Fruit fly (Drosophila melanogaster) whole organism, prepupa: ENCODE results near the gene Acbp1.
A peak's percentile ranks its signal among the peaks of the same experiment; 100 is the strongest.

Experiments used
- CG10631 ChIP-seq: fragments of 200-800 bp; sonication (Bioruptor generic); optimal IDR thresholded peaks from 2 replicates; lab custom pipeline; 2016; ENCODE audit warnings: missing biosample characterization, missing genetic modification characterization
- CG10669 ChIP-seq: fragments of 200-800 bp; sonication (Bioruptor generic); optimal IDR thresholded peaks from 3 replicates; lab custom pipeline; 2018; ENCODE audit warnings: missing biosample characterization, mild to moderate bottlenecking, missing genetic modification characterization, moderate library complexity
- CG11294 ChIP-seq: fragments of 200-800 bp; sonication (Bioruptor generic); IDR thresholded peaks from 2 replicates; pipeline ENCODE4 v1.3.6; 2022; ENCODE audit warnings: missing biosample characterization, missing genetic modification characterization
- CG11762 ChIP-seq: fragments of 200-800 bp; sonication (Bioruptor generic); optimal IDR thresholded peaks from 3 replicates; lab custom pipeline; 2016; ENCODE audit warnings: missing biosample characterization, missing genetic modification characterization; ENCODE audit not compliant: insufficient read depth
- CG15336 ChIP-seq: fragments of 200-800 bp; sonication (Bioruptor generic); IDR thresholded peaks from 2 replicates; pipeline ENCODE4 v1.3.6; 2022; ENCODE audit warnings: missing biosample characterization, missing genetic modification characterization
- CG1621 ChIP-seq: fragments of 200-800 bp; sonication (Bioruptor generic); optimal IDR thresholded peaks from 3 replicates; lab custom pipeline; 2018; ENCODE audit warnings: missing biosample characterization, mild to moderate bottlenecking, missing genetic modification characterization
- CG31627 ChIP-seq: fragments of 200-800 bp; sonication (Bioruptor generic); optimal IDR thresholded peaks from 3 replicates; lab custom pipeline; 2016; ENCODE audit warnings: missing biosample characterization, missing genetic modification characterization
- CG32006 ChIP-seq: fragments of 200-800 bp; sonication (Bioruptor generic); optimal IDR thresholded peaks from 3 replicates; lab custom pipeline; 2017; ENCODE audit warnings: missing biosample characterization, mild to moderate bottlenecking, missing genetic modification characterization
- CG4318 ChIP-seq: fragments of 200-800 bp; sonication (Bioruptor generic); optimal IDR thresholded peaks from 3 replicates; lab custom pipeline; 2017; ENCODE audit warnings: missing biosample characterization, mild to moderate bottlenecking, missing genetic modification characterization
- CG6163 ChIP-seq: fragments of 200-800 bp; sonication (Bioruptor generic); IDR thresholded peaks from 3 replicates; pipeline ENCODE4 v1.3.6; 2022; ENCODE audit warnings: missing biosample characterization, missing genetic modification characterization
- CG6276 ChIP-seq: fragments of 200-800 bp; sonication (Bioruptor generic); optimal IDR thresholded peaks from 2 replicates; lab custom pipeline; 2017; ENCODE audit warnings: missing biosample characterization, mild to moderate bottlenecking, missing genetic modification characterization
- CG6792 ChIP-seq: fragments of 200-800 bp; sonication (Bioruptor generic); optimal IDR thresholded peaks from 3 replicates; lab custom pipeline; 2016; ENCODE audit warnings: missing biosample characterization, missing genetic modification characterization
- CG6808 ChIP-seq: fragments of 200-800 bp; sonication (Bioruptor generic); optimal IDR thresholded peaks from 3 replicates; lab custom pipeline; 2017; ENCODE audit warnings: missing biosample characterization, missing genetic modification characterization, mild to moderate bottlenecking, moderate library complexity, missing genetic modification reagents
- CG6854 ChIP-seq: fragments of 200-800 bp; sonication (Bioruptor generic); optimal IDR thresholded peaks from 2 replicates; lab custom pipeline; 2017; ENCODE audit warnings: missing biosample characterization, mild to moderate bottlenecking, missing genetic modification characterization
- CG7368 ChIP-seq: fragments of 200-800 bp; sonication (Bioruptor generic); optimal IDR thresholded peaks from 3 replicates; lab custom pipeline; 2016; ENCODE audit warnings: missing biosample characterization, missing genetic modification characterization
- CG8319 ChIP-seq: fragments of 200-800 bp; sonication (Bioruptor generic); optimal IDR thresholded peaks from 3 replicates; lab custom pipeline; 2016; ENCODE audit warnings: missing biosample characterization, missing genetic modification characterization
- CG8632 ChIP-seq: fragments of 200-800 bp; sonication (Bioruptor generic); optimal IDR thresholded peaks from 3 replicates; lab custom pipeline; 2016; ENCODE audit warnings: missing biosample characterization, missing genetic modification characterization
- CG9139 ChIP-seq: fragments of 200-800 bp; sonication (Bioruptor generic); optimal IDR thresholded peaks from 3 replicates; lab custom pipeline; 2017; ENCODE audit warnings: missing biosample characterization, mild to moderate bottlenecking, missing genetic modification characterization
- Eip75B ChIP-seq: fragments of 200-800 bp; sonication (Bioruptor generic); optimal IDR thresholded peaks from 3 replicates; lab custom pipeline; 2016; ENCODE audit warnings: missing biosample characterization, missing genetic modification characterization
- Eip93F ChIP-seq: fragments of 200-800 bp; sonication (Bioruptor generic); optimal IDR thresholded peaks from 2 replicates; lab custom pipeline; 2016; ENCODE audit warnings: missing biosample characterization, mild to moderate bottlenecking, missing genetic modification characterization
- Ets21C ChIP-seq: fragments of 200-800 bp; sonication (Bioruptor generic); optimal IDR thresholded peaks from 3 replicates; lab custom pipeline; 2016; ENCODE audit warnings: missing biosample characterization, missing genetic modification characterization
- Ets96B ChIP-seq: fragments of 200-800 bp; optimal IDR thresholded peaks from 2 replicates; lab custom pipeline; 2019; ENCODE audit warnings: missing biosample characterization, mild to moderate bottlenecking, missing genetic modification characterization, moderate library complexity
- Hr38 ChIP-seq: sonication (Bioruptor generic); optimal IDR thresholded peaks from 2 replicates; lab custom pipeline; 2016; ENCODE audit warnings: missing biosample characterization, missing genetic modification characterization
- Hr39 ChIP-seq: fragments of 200-800 bp; sonication (Bioruptor generic); optimal IDR thresholded peaks from 2 replicates; lab custom pipeline; 2016; ENCODE audit warnings: missing biosample characterization, missing genetic modification characterization
- Hr4 ChIP-seq: fragments of 200-800 bp; sonication (Bioruptor generic); optimal IDR thresholded peaks from 3 replicates; lab custom pipeline; 2016; ENCODE audit warnings: missing biosample characterization, missing genetic modification characterization
- Lpt ChIP-seq: fragments of 200-800 bp; sonication (Bioruptor generic); optimal IDR thresholded peaks from 3 replicates; lab custom pipeline; 2016; ENCODE audit warnings: missing biosample characterization, missing genetic modification characterization
- OdsH ChIP-seq: fragments of 200-800 bp; sonication (Bioruptor generic); optimal IDR thresholded peaks from 3 replicates; lab custom pipeline; 2016; ENCODE audit warnings: missing biosample characterization, missing genetic modification characterization
- Smox ChIP-seq: fragments of 200-800 bp; sonication (Bioruptor generic); optimal IDR thresholded peaks from 3 replicates; lab custom pipeline; 2016; ENCODE audit warnings: missing biosample characterization, missing genetic modification characterization
- Sox102F ChIP-seq: fragments of 200-800 bp; sonication (Bioruptor generic); optimal IDR thresholded peaks from 2 replicates; lab custom pipeline; 2016; ENCODE audit warnings: missing biosample characterization, mild to moderate bottlenecking, missing genetic modification characterization
- Sox14 ChIP-seq: fragments of 200-800 bp; sonication (Bioruptor generic); optimal IDR thresholded peaks from 3 replicates; lab custom pipeline; 2016; ENCODE audit warnings: missing biosample characterization, missing genetic modification characterization
- Sox15 ChIP-seq: fragments of 200-800 bp; sonication (Bioruptor generic); optimal IDR thresholded peaks from 3 replicates; lab custom pipeline; 2016; ENCODE audit warnings: missing biosample characterization, missing genetic modification characterization
- achi ChIP-seq: fragments of 200-800 bp; sonication (Bioruptor generic); optimal IDR thresholded peaks from 3 replicates; lab custom pipeline; 2016; ENCODE audit warnings: missing biosample characterization, missing genetic modification characterization
- acj6 ChIP-seq: fragments of 200-800 bp; sonication (Bioruptor generic); optimal IDR thresholded peaks from 3 replicates; lab custom pipeline; 2016; ENCODE audit warnings: missing biosample characterization, missing genetic modification characterization
- cyc ChIP-seq: fragments of 200-800 bp; sonication (Bioruptor generic); optimal IDR thresholded peaks from 3 replicates; lab custom pipeline; 2016; ENCODE audit warnings: missing biosample characterization, missing genetic modification characterization
- dac ChIP-seq: fragments of 200-800 bp; sonication (Bioruptor generic); optimal IDR thresholded peaks from 2 replicates; lab custom pipeline; 2017; ENCODE audit warnings: missing biosample characterization, mild to moderate bottlenecking, missing genetic modification characterization
- dsx ChIP-seq: fragments of 200-800 bp; optimal IDR thresholded peaks from 3 replicates; lab custom pipeline; 2019; ENCODE audit warnings: missing biosample characterization, mild to moderate bottlenecking, missing genetic modification characterization, moderate library complexity; ENCODE audit not compliant: poor library complexity, severe bottlenecking
- eg ChIP-seq: fragments of 200-800 bp; sonication (Bioruptor generic); IDR thresholded peaks from 3 replicates; pipeline ENCODE4 v1.3.6; 2022; ENCODE audit warnings: missing biosample characterization, missing genetic modification characterization
- esn ChIP-seq: fragments of 200-800 bp; sonication (Bioruptor generic); optimal IDR thresholded peaks from 2 replicates; lab custom pipeline; 2016; ENCODE audit warnings: missing biosample characterization, mild to moderate bottlenecking, missing genetic modification characterization, moderate library complexity
- fd59A ChIP-seq: fragments of 200-800 bp; sonication (Bioruptor generic); optimal IDR thresholded peaks from 2 replicates; lab custom pipeline; 2017; ENCODE audit warnings: missing biosample characterization, mild to moderate bottlenecking, missing genetic modification characterization, missing genetic modification reagents
- fd85E ChIP-seq: fragments of 200-800 bp; sonication (Bioruptor generic); optimal IDR thresholded peaks from 3 replicates; lab custom pipeline; 2016; ENCODE audit warnings: missing biosample characterization, missing genetic modification characterization
- fkh ChIP-seq: fragments of 200-800 bp; sonication (Bioruptor generic); optimal IDR thresholded peaks from 3 replicates; lab custom pipeline; 2017; ENCODE audit warnings: missing biosample characterization, mild to moderate bottlenecking, missing genetic modification characterization, moderate library complexity
- net ChIP-seq: fragments of 200-800 bp; sonication (Bioruptor generic); optimal IDR thresholded peaks from 3 replicates; lab custom pipeline; 2016; ENCODE audit warnings: missing biosample characterization, missing genetic modification characterization
- pdm3 ChIP-seq: fragments of 200-800 bp; sonication (Bioruptor generic); optimal IDR thresholded peaks from 3 replicates; lab custom pipeline; 2016; ENCODE audit warnings: missing biosample characterization, missing genetic modification characterization
- salr ChIP-seq, 2 experiments: fragments of 200-800 bp; sonication (Bioruptor generic); optimal IDR thresholded peaks; 3 replicates each; lab custom pipeline; 2016 to 2018; ENCODE audit warnings: missing biosample characterization in 2 of 2, missing genetic modification characterization in 2 of 2, mild to moderate bottlenecking in 1 of 2
- svp ChIP-seq: fragments of 200-800 bp; sonication (Bioruptor generic); peaks from one replicate; lab custom pipeline; 2016; ENCODE audit warnings: missing biosample characterization, missing genetic modification characterization
- topi ChIP-seq: fragments of 200-800 bp; sonication (Bioruptor generic); optimal IDR thresholded peaks from 3 replicates; lab custom pipeline; 2016; ENCODE audit warnings: missing biosample characterization, missing genetic modification characterization
- vri ChIP-seq: fragments of 200-800 bp; sonication (Bioruptor generic); optimal IDR thresholded peaks from 3 replicates; lab custom pipeline; 2016; ENCODE audit warnings: missing biosample characterization, mild to moderate bottlenecking, missing genetic modification characterization

Acbp1 gene

dm6 chr2L:8162307-8163024 is at the start of gene Acbp1 (continued):
- TF ChIP-seq Eip93F (GFP tag; lab: Kevin White, UChicago) (peak; percentile 96), CG9139 (GFP tag; lab: Kevin White, UChicago) (peak; percentile 95), CG32006 (GFP tag; lab: Kevin White, UChicago) (peak; percentile 97), net (GFP tag; lab: Kevin White, UChicago) (peak; percentile 98), Lpt (GFP tag; lab: Kevin White, UChicago) (peak; percentile 95), cyc (GFP tag; lab: Kevin White, UChicago) (peak; percentile 93), esn (GFP tag; lab: Kevin White, UChicago) (peak; percentile 97), CG11294 (peak; percentile 90), Ets21C (GFP tag; lab: Kevin White, UChicago) (peak; percentile 93)
- TF ChIP-seq, all 60 proteins: peak for 60

dm6 chr2L:8211070-8211469 is 48.8 kb upstream of the Acbp1 start, which contains the start of gene Ssb-c31a:
Gene Ssb-c31a, plus strand, starts transcription at chr2L:8211347.
- TF ChIP-seq Ets21C (GFP tag; lab: Kevin White, UChicago) (peak; percentile 28), achi (GFP tag; lab: Kevin White, UChicago) (peak; percentile 63), vri (GFP tag; lab: Kevin White, UChicago) (peak; percentile 46), net (GFP tag; lab: Kevin White, UChicago) (no peak), fd85E (GFP tag; lab: Kevin White, UChicago) (no peak), CG6163 (GFP tag; lab: Robert Waterston, UW) (0 out of 3 replicates have a peak, but pooled peaks have one; percentile 22), Hr38 (no peak), CG11762 (GFP tag; lab: Kevin White, UChicago) (peak; percentile 7), CG7368 (GFP tag; lab: Kevin White, UChicago) (no peak), CG1621 (tag; lab: Kevin White, UChicago) (no peak), CG10669 (GFP tag; lab: Kevin White, UChicago) (peak; percentile 26), CG32006 (GFP tag; lab: Kevin White, UChicago) (peak; percentile 5), CG8319 (GFP tag; lab: Kevin White, UChicago) (peak; percentile 16), topi (GFP tag; lab: Kevin White, UChicago) (peak; percentile 64), Hr4 (GFP tag; lab: Kevin White, UChicago) (peak; percentile 50), CG6854 (GFP tag; lab: Kevin White, UChicago) (no peak), Sox102F (peak; percentile 66), acj6 (peak; percentile 65), CG9139 (GFP tag; lab: Kevin White, UChicago) (peak; percentile 5), Eip75B (GFP tag; lab: Kevin White, UChicago) (peak; percentile 70), dsx (peak; percentile 9), CG6792 (GFP tag; lab: Kevin White, UChicago) (peak; percentile 38), pdm3 (GFP tag; lab: Kevin White, UChicago) (peak; percentile 61), Sox14 (GFP tag; lab: Kevin White, UChicago) (peak; percentile 65), eg (GFP tag; lab: Robert Waterston, UW) (no peak), CG6276 (no peak), Eip93F (GFP tag; lab: Kevin White, UChicago) (no peak), salr (GFP tag; optimal IDR thresholded peaks at IDR 0.05; lab: Kevin White, UChicago) (peak in 1 of 2 experiments; percentile 7), CG8632 (GFP tag; lab: Kevin White, UChicago) (no peak), dac (GFP tag; lab: Kevin White, UChicago) (no peak), fd59A (no peak), CG6808 (GFP tag; lab: Kevin White, UChicago) (peak; percentile 50), esn (GFP tag; lab: Kevin White, UChicago) (peak; percentile 72), CG15336 (GFP tag; lab: Robert Waterston, UW) (no peak), CG10631 (GFP tag; lab: Kevin White, UChicago) (peak; percentile 54), svp (GFP tag; lab: Kevin White, UChicago) (peak; percentile 66), OdsH (GFP tag; lab: Kevin White, UChicago) (peak; percentile 62), fkh (no peak), CG31627 (peak; percentile 60), CG11294 (no peak), Hr39 (GFP tag; lab: Kevin White, UChicago) (peak; percentile 47), Sox15 (GFP tag; lab: Kevin White, UChicago) (no peak), Lpt (GFP tag; lab: Kevin White, UChicago) (no peak), Ets96B (peak; percentile 40), CG4318 (no peak), Smox (GFP tag; lab: Kevin White, UChicago) (peak; percentile 57)
